ENCODE assay signal across 4 worm cellular contexts in the genomic region with DNA sequence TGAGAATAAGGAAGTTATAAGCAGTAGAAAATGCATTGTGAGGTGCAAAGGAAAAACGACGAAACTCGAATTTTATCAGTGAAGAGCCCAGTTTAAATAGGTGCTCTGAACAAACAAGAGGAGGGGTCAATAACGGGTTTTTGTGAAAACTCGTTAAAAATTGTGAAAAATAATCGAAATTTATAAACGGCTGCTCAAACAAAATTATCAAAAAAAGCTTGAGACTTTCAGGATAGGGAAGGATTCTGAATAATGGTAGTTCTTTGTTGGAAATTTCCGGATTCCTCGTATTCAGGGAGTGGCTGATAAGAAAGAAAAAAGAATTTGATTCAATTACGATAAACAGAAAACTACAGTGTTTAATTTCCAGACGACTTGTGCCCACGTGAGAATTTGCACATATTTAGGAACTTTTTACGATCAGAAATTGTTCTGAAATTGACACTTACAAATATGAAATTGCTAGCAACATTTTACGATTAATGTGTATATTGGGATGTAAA.
TF ChIP-seq lines count a peak whose summit lies in the region.

A gene (minus strand): TSS at position 51 of the 503 bp plus-strand sequence.

TF ChIP-seq in whole organism, L1 larva, 84 proteins besides CTCF, POLR2A, EP300 and RAD21:
- TF ChIP-seq elt-2 (tag; optimal IDR thresholded peaks at IDR 0.05; lab: Kevin White, UChicago) (peak; percentile 73), unc-62 (GFP tag; optimal IDR thresholded peaks at IDR 0.05; lab: Kevin White, UChicago) (no peak)

TF ChIP-seq in whole organism, L2 larva, 48 proteins besides CTCF, POLR2A, EP300 and RAD21:
- TF ChIP-seq mbf-1 (tag; optimal IDR thresholded peaks at IDR 0.05; lab: Kevin White, UChicago) (no peak), elt-3 (tag; optimal IDR thresholded peaks at IDR 0.05; lab: Kevin White, UChicago) (no peak), fos-1 (tag; optimal IDR thresholded peaks at IDR 0.05; lab: Kevin White, UChicago) (peak; percentile 9), nhr-10 (tag; optimal IDR thresholded peaks at IDR 0.05; lab: Kevin White, UChicago) (no peak)
TF ChIP-seq in whole organism, L2 larva: peak in this region for 1.

TF ChIP-seq in whole organism, L3 larva, 47 proteins besides CTCF, POLR2A, EP300 and RAD21:
- TF ChIP-seq nhr-25 (tag; optimal IDR thresholded peaks at IDR 0.05; lab: Kevin White, UChicago): no peak
- TF ChIP-seq pha-4 (tag; optimal IDR thresholded peaks at IDR 0.05; lab: Kevin White, UChicago): peak; percentile 3
- peak; percentile 56 for TF ChIP-seq elt-2 (tag; optimal IDR thresholded peaks at IDR 0.05; lab: Kevin White, UChicago)
TF ChIP-seq in whole organism, L3 larva: peak in this region for 2.

TF ChIP-seq in whole organism, L4 larva, 104 proteins besides CTCF, POLR2A, EP300 and RAD21:
- TF ChIP-seq ceh-82 (tag; optimal IDR thresholded peaks at IDR 0.05; lab: Kevin White, UChicago) (no peak), dve-1 (tag; optimal IDR thresholded peaks at IDR 0.05; lab: Kevin White, UChicago; ENCODE audit: insufficient read depth) (peak; percentile 5), zag-1 (tag; optimal IDR thresholded peaks at IDR 0.05; lab: Kevin White, UChicago) (no peak), zfp-2 (tag; optimal IDR thresholded peaks at IDR 0.05; lab: Kevin White, UChicago) (no peak), saeg-2 (GFP tag; IDR thresholded peaks at IDR 0.05; lab: Robert Waterston, UW) (no peak), lin-13 (GFP tag; optimal IDR thresholded peaks at IDR 0.05; lab: Kevin White, UChicago) (no peak), daf-16 (GFP tag; optimal IDR thresholded peaks at IDR 0.05; lab: Kevin White, UChicago) (no peak), daf-16 (tag; optimal IDR thresholded peaks at IDR 0.05; lab: Kevin White, UChicago) (peak; percentile 46), madf-5 (GFP tag; IDR thresholded peaks at IDR 0.05; lab: Robert Waterston, UW) (no peak), lin-15B (tag; optimal IDR thresholded peaks at IDR 0.05; lab: Kevin White, UChicago) (no peak), nhr-6 (tag; optimal IDR thresholded peaks at IDR 0.05; lab: Kevin White, UChicago) (no peak), ZK546.5 (tag; optimal IDR thresholded peaks at IDR 0.05; lab: Kevin White, UChicago) (no peak), aha-1 (tag; lab: Kevin White, UChicago) (peak; percentile 58)
TF ChIP-seq in whole organism, L4 larva: peak in this region for 3.
